Worm (Caenorhabditis elegans) whole organism, L3 larva: ENCODE measurements around the gene plk-1.

Source experiments
- ama-1 ChIP-seq: fragments of 150-350 bp; optimal IDR thresholded peaks from 2 replicates; lab custom pipeline; 2018
- elt-1 ChIP-seq: fragments of 150-350 bp; optimal IDR thresholded peaks from 2 replicates; lab custom pipeline; 2014; ENCODE audit warnings: missing biosample characterization, missing genetic modification characterization
- elt-3 ChIP-seq, 3 experiments: fragments of 150-350 bp in 1 of 3; sonication (generic microtip) in 2 of 3; optimal IDR thresholded peaks; 2 replicates in 2 of 3; 4 replicates in 1 of 3; lab custom pipeline; 2014 to 2017; ENCODE audit warnings: missing biosample characterization in 3 of 3, missing genetic modification characterization in 3 of 3
- nhr-237 ChIP-seq: fragments of 150-350 bp; optimal IDR thresholded peaks from 2 replicates; lab custom pipeline; 2014; ENCODE audit warnings: missing biosample characterization, missing genetic modification characterization
- nhr-28 ChIP-seq: fragments of 150-350 bp; optimal IDR thresholded peaks from 2 replicates; lab custom pipeline; 2014; ENCODE audit warnings: missing biosample characterization, missing genetic modification characterization
- pqm-1 ChIP-seq: fragments of 150-350 bp; optimal IDR thresholded peaks from 2 replicates; lab custom pipeline; 2017; ENCODE audit warnings: missing biosample characterization, missing genetic modification characterization, inconsistent platforms

DNA sequence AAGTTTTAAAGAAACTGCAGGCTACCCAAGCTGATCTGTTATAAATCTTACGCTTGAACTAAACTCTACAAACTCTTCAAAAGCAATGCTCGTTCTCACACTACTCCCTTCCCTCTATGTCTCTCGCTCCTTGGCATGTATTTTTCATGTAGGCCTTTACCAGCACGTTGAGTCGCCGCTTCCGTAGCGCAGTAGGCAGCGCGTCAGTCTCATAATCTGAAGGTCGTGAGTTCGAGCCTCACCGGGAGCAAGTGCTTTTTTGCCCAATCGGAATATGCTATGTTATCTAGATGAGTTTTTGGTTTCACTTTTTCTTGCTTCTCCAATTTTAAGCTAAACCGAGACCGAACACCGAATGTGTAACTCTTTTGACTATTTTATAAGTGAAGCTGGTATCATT, 5.3 kb downstream of the plk-1 start:
- TF ChIP-seq nhr-28 (tag; lab: Kevin White, UChicago): no peak
- no peak for TF ChIP-seq nhr-237 (tag; lab: Kevin White, UChicago)
- no peak for TF ChIP-seq elt-1 (tag; lab: Kevin White, UChicago)
- TF ChIP-seq pqm-1 (tag; lab: Kevin White, UChicago): no peak
- TF ChIP-seq ama-1 (lab: Kevin White, UChicago): no peak
- TF ChIP-seq elt-3 (tag; optimal IDR thresholded peaks at IDR 0.05; lab: Kevin White, UChicago): no peak
